Fruit fly (Drosophila melanogaster) whole organism, embryonic: ENCODE results near the gene bbg.

ENCODE experiments used
- Aef1 ChIP-seq: fragments of 200-800 bp; sonication (Bioruptor generic); IDR thresholded peaks from 3 replicates; pipeline ENCODE4 v1.3.6; 2022; ENCODE audit warnings: missing biosample characterization, missing genetic modification characterization
- CG10267 ChIP-seq: fragments of 200-800 bp; sonication (Bioruptor generic); optimal IDR thresholded peaks from 2 replicates; lab custom pipeline; 2018; ENCODE audit warnings: missing biosample characterization, mild to moderate bottlenecking, missing genetic modification characterization, moderate library complexity
- CG11504 ChIP-seq: fragments of 200-800 bp; sonication (Bioruptor generic); optimal IDR thresholded peaks from 3 replicates; lab custom pipeline; 2019; ENCODE audit warnings: missing biosample characterization, mild to moderate bottlenecking, missing genetic modification characterization, moderate library complexity
- CG12659 ChIP-seq: fragments of 200-800 bp; sonication (Bioruptor generic); optimal IDR thresholded peaks from 3 replicates; lab custom pipeline; 2017; ENCODE audit warnings: mild to moderate bottlenecking, missing biosample characterization, missing genetic modification reagents, missing genetic modification characterization
- CG13424 ChIP-seq: fragments of 200-800 bp; sonication (Bioruptor generic); optimal IDR thresholded peaks from 2 replicates; lab custom pipeline; 2019; ENCODE audit warnings: missing biosample characterization, mild to moderate bottlenecking, missing genetic modification characterization, moderate library complexity
- CG14050 ChIP-seq: fragments of 200-800 bp; sonication (Bioruptor generic); IDR thresholded peaks from 3 replicates; pipeline ENCODE4 v1.3.6; 2022; ENCODE audit warnings: missing biosample characterization, missing genetic modification characterization
- CG16813 ChIP-seq: fragments of 200-800 bp; sonication (Bioruptor generic); IDR thresholded peaks from 3 replicates; pipeline ENCODE4 v1.3.6; 2022; ENCODE audit warnings: missing biosample characterization, missing genetic modification characterization; ENCODE audit not compliant: partially characterized antibody
- CG17361 ChIP-seq: fragments of 200-800 bp; sonication (Bioruptor generic); IDR thresholded peaks from 3 replicates; pipeline ENCODE4 v1.3.6; 2022; ENCODE audit warnings: missing biosample characterization, missing genetic modification characterization
- CG17568 ChIP-seq: fragments of 200-800 bp; sonication (Bioruptor generic); optimal IDR thresholded peaks from 2 replicates; lab custom pipeline; 2018; ENCODE audit warnings: missing biosample characterization, mild to moderate bottlenecking, missing genetic modification characterization, moderate library complexity
- CG18619 ChIP-seq: fragments of 200-800 bp; sonication (Bioruptor generic); optimal IDR thresholded peaks from 3 replicates; lab custom pipeline; 2017; ENCODE audit warnings: missing biosample characterization, mild to moderate bottlenecking, missing genetic modification characterization
- CG31441 ChIP-seq: fragments of 200-800 bp; sonication (Bioruptor generic); IDR thresholded peaks from 2 replicates; pipeline ENCODE4 v1.3.6; 2022; ENCODE audit warnings: missing biosample characterization, missing genetic modification characterization
- CG33213 ChIP-seq: fragments of 200-800 bp; sonication (Bioruptor generic); optimal IDR thresholded peaks from 3 replicates; lab custom pipeline; 2016; ENCODE audit warnings: missing biosample characterization, missing genetic modification characterization
- CG3847 ChIP-seq: fragments of 200-800 bp; sonication (Bioruptor generic); IDR thresholded peaks from 2 replicates; pipeline ENCODE4 v1.3.6; 2022; ENCODE audit warnings: missing biosample characterization, missing genetic modification characterization
- CG42726 ChIP-seq: fragments of 200-800 bp; sonication (Bioruptor generic); IDR thresholded peaks from 2 replicates; pipeline ENCODE4 v1.3.6; 2022; ENCODE audit warnings: missing biosample characterization, missing genetic modification characterization; ENCODE audit not compliant: partially characterized antibody
- CG4617 ChIP-seq: fragments of 200-800 bp; sonication (Bioruptor generic); optimal IDR thresholded peaks from 3 replicates; lab custom pipeline; 2016; ENCODE audit warnings: missing biosample characterization, missing genetic modification characterization, borderline replicate concordance
- CG5180 ChIP-seq: fragments of 200-800 bp; sonication (Bioruptor generic); optimal IDR thresholded peaks from 3 replicates; lab custom pipeline; 2017; ENCODE audit warnings: missing biosample characterization, missing genetic modification characterization, mild to moderate bottlenecking, moderate library complexity, missing genetic modification reagents
- CG6683 ChIP-seq: fragments of 200-800 bp; sonication (Bioruptor generic); optimal IDR thresholded peaks from 2 replicates; lab custom pipeline; 2017; ENCODE audit warnings: missing biosample characterization, mild to moderate bottlenecking, missing genetic modification characterization, missing genetic modification reagents
- CG6791 ChIP-seq: fragments of 200-800 bp; sonication (Bioruptor generic); IDR thresholded peaks from 3 replicates; pipeline ENCODE4 v1.3.6; 2022; ENCODE audit warnings: missing biosample characterization, missing genetic modification characterization; ENCODE audit not compliant: partially characterized antibody
- CG8478 ChIP-seq: fragments of >200 bp; optimal IDR thresholded peaks from 2 replicates; lab custom pipeline; 2018
- CG9215 ChIP-seq: fragments of 200-800 bp; sonication (Bioruptor generic); IDR thresholded peaks from 2 replicates; pipeline ENCODE4 v1.3.6; 2022; ENCODE audit warnings: missing biosample characterization, missing genetic modification characterization
- CHES-1-like ChIP-seq: fragments of 200-800 bp; sonication (Bioruptor generic); optimal IDR thresholded peaks from 2 replicates; lab custom pipeline; 2016; ENCODE audit warnings: missing biosample characterization, missing genetic modification characterization
- CTCF ChIP-seq: fragments of 200-800 bp; sonication (Bioruptor generic); optimal IDR thresholded peaks from 2 replicates; lab custom pipeline; 2017; ENCODE audit warnings: missing biosample characterization, mild to moderate bottlenecking, missing genetic modification characterization, moderate library complexity
- Dek ChIP-seq: fragments of 200-800 bp; sonication (Bioruptor generic); optimal IDR thresholded peaks from 3 replicates; lab custom pipeline; 2019; ENCODE audit warnings: missing biosample characterization, mild to moderate bottlenecking, missing genetic modification characterization, moderate library complexity
- Dfd ChIP-seq, 2 experiments: fragments of >200 bp; optimal IDR thresholded peaks; 2 replicates each; lab custom pipeline; 2017; ENCODE audit warnings: missing biosample characterization in 2 of 2, missing genetic modification characterization in 2 of 2
- Doc3 ChIP-seq: fragments of 200-800 bp; sonication (Bioruptor generic); IDR thresholded peaks from 3 replicates; pipeline ENCODE4 v1.3.6; 2022; ENCODE audit warnings: missing biosample characterization, missing genetic modification characterization; ENCODE audit not compliant: partially characterized antibody
- Elba2 ChIP-seq: fragments of 200-800 bp; sonication (Bioruptor generic); optimal IDR thresholded peaks from 3 replicates; lab custom pipeline; 2016; ENCODE audit warnings: missing biosample characterization, missing genetic modification characterization
- Lhr ChIP-seq: fragments of 200-800 bp; sonication (Bioruptor generic); optimal IDR thresholded peaks from 3 replicates; lab custom pipeline; 2017; ENCODE audit warnings: mild to moderate bottlenecking, missing biosample characterization, missing genetic modification reagents, missing genetic modification characterization
- Nf-YC ChIP-seq: fragments of 200-800 bp; optimal IDR thresholded peaks from 3 replicates; lab custom pipeline; 2019; ENCODE audit warnings: missing biosample characterization, mild to moderate bottlenecking, missing genetic modification characterization, moderate library complexity
- Scr ChIP-seq: fragments of 200-800 bp; sonication (Bioruptor generic); IDR thresholded peaks from 2 replicates; pipeline ENCODE4 v1.3.6; 2022; ENCODE audit warnings: missing biosample characterization, missing genetic modification characterization; ENCODE audit not compliant: partially characterized antibody
- Vsx1 ChIP-seq: fragments of 200-800 bp; sonication (Bioruptor generic); optimal IDR thresholded peaks from 2 replicates; lab custom pipeline; 2017; ENCODE audit warnings: missing biosample characterization, mild to moderate bottlenecking, missing genetic modification characterization, missing genetic modification reagents
- ac ChIP-seq: fragments of 200-800 bp; sonication (Bioruptor generic); optimal IDR thresholded peaks from 3 replicates; lab custom pipeline; 2017; ENCODE audit warnings: missing biosample characterization, mild to moderate bottlenecking, missing genetic modification characterization
- chn ChIP-seq: fragments of 200-800 bp; sonication (Bioruptor generic); optimal IDR thresholded peaks from 2 replicates; lab custom pipeline; 2016; ENCODE audit warnings: missing biosample characterization, missing genetic modification characterization
- emc ChIP-seq: fragments of 200-800 bp; sonication (Bioruptor generic); optimal IDR thresholded peaks from 2 replicates; lab custom pipeline; 2016; ENCODE audit warnings: missing biosample characterization, missing genetic modification characterization
- fu2 ChIP-seq: fragments of 200-800 bp; sonication (Bioruptor generic); optimal IDR thresholded peaks from 2 replicates; lab custom pipeline; 2016; ENCODE audit warnings: missing biosample characterization, missing genetic modification characterization
- gcm ChIP-seq: fragments of 200-800 bp; sonication (Bioruptor generic); optimal IDR thresholded peaks from 2 replicates; lab custom pipeline; 2019; ENCODE audit warnings: missing biosample characterization, mild to moderate bottlenecking, missing genetic modification characterization, moderate library complexity
- gfzf ChIP-seq: fragments of 200-800 bp; sonication (Bioruptor generic); optimal IDR thresholded peaks from 2 replicates; lab custom pipeline; 2016; ENCODE audit warnings: missing biosample characterization, mild to moderate bottlenecking, missing genetic modification characterization, moderate library complexity
- grn ChIP-seq: fragments of 200-800 bp; sonication (Bioruptor generic); optimal IDR thresholded peaks from 3 replicates; lab custom pipeline; 2017; ENCODE audit warnings: missing biosample characterization, missing genetic modification characterization
- gt ChIP-seq: fragments of 200-800 bp; sonication (Bioruptor generic); IDR thresholded peaks from 2 replicates; pipeline ENCODE4 v1.3.6; 2022; ENCODE audit warnings: missing biosample characterization, missing genetic modification characterization
- hb ChIP-seq: fragments of 200-800 bp; sonication (Bioruptor generic); IDR thresholded peaks from 3 replicates; pipeline ENCODE4 v1.3.6; 2022; ENCODE audit warnings: missing biosample characterization, missing genetic modification characterization; ENCODE audit not compliant: partially characterized antibody
- knrl ChIP-seq: fragments of 200-800 bp; sonication (Bioruptor generic); IDR thresholded peaks from 3 replicates; pipeline ENCODE4 v1.3.6; 2022; ENCODE audit warnings: missing biosample characterization, missing genetic modification characterization; ENCODE audit not compliant: partially characterized antibody
- nerfin-2 ChIP-seq: fragments of 200-800 bp; sonication (Bioruptor generic); IDR thresholded peaks from 2 replicates; pipeline ENCODE4 v1.3.6; 2022; ENCODE audit warnings: missing biosample characterization, missing genetic modification characterization; ENCODE audit not compliant: partially characterized antibody
- pfk ChIP-seq: fragments of 200-800 bp; sonication (Bioruptor generic); optimal IDR thresholded peaks from 2 replicates; lab custom pipeline; 2018; ENCODE audit warnings: missing biosample characterization, mild to moderate bottlenecking, missing genetic modification characterization, moderate library complexity
- pros ChIP-seq: fragments of 200-800 bp; sonication (Bioruptor generic); optimal IDR thresholded peaks from 3 replicates; lab custom pipeline; 2019; ENCODE audit warnings: missing biosample characterization, mild to moderate bottlenecking, missing genetic modification characterization, moderate library complexity
- salm ChIP-seq: fragments of 200-800 bp; sonication (Bioruptor generic); optimal IDR thresholded peaks from 2 replicates; lab custom pipeline; 2018; ENCODE audit warnings: missing biosample characterization, mild to moderate bottlenecking, missing genetic modification characterization
- sd ChIP-seq: fragments of 200-800 bp; sonication (Bioruptor generic); optimal IDR thresholded peaks from 3 replicates; lab custom pipeline; 2018; ENCODE audit warnings: missing biosample characterization, mild to moderate bottlenecking, missing genetic modification characterization, moderate library complexity
- stwl ChIP-seq: fragments of 200-800 bp; sonication (Bioruptor generic); optimal IDR thresholded peaks from 3 replicates; lab custom pipeline; 2018; ENCODE audit warnings: missing biosample characterization, mild to moderate bottlenecking, missing genetic modification characterization, moderate library complexity
- tna ChIP-seq: fragments of 200-800 bp; sonication (Bioruptor generic); IDR thresholded peaks from 2 replicates; pipeline ENCODE4 v1.3.6; 2022; ENCODE audit warnings: missing biosample characterization, missing genetic modification characterization; ENCODE audit not compliant: partially characterized antibody
- vnd ChIP-seq: fragments of 200-800 bp; sonication (Bioruptor generic); IDR thresholded peaks from 3 replicates; pipeline ENCODE4 v1.3.6; 2022; ENCODE audit warnings: missing biosample characterization, missing genetic modification characterization; ENCODE audit not compliant: partially characterized antibody
- zen ChIP-seq: fragments of 200-800 bp; sonication (Bioruptor generic); optimal IDR thresholded peaks from 3 replicates; lab custom pipeline; 2018; ENCODE audit warnings: missing biosample characterization, mild to moderate bottlenecking, missing genetic modification characterization, moderate library complexity
- zfh1 ChIP-seq: fragments of 200-800 bp; sonication (Bioruptor generic); IDR thresholded peaks from 3 replicates; pipeline ENCODE4 v1.3.6; 2022; ENCODE audit warnings: missing biosample characterization, missing genetic modification characterization

bbg gene

DNA sequence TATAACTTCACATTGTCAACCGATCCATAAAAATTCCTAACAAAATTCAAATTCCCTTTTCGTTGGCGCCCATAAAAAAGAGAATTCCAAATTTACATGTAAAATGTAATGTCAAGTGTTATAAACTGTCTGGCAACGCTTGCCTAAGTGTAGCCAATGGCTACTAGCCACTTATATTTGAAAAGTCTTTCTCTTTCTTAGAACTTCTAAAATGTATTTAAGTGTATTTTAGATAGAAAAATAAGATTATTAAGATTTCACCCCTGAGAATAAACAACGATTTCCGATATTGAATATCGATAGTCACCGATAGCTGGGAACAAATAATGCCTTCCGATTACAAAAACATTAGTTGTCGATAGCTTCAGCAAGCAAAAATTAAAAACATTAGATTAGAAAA, 23.6 kb upstream of the bbg start, which contains the start of gene CG34039 (continued):
- TF ChIP-seq emc (GFP tag; lab: Kevin White, UChicago) (no peak), CG18619 (no peak), CTCF (GFP tag; lab: Kevin White, UChicago) (peak; percentile 74), CG42726 (GFP tag; lab: Robert Waterston, UW) (peak; percentile 74; the same call in 1 of the 2 replicates), CG17568 (GFP tag; lab: Kevin White, UChicago) (peak; percentile 9), vnd (GFP tag; lab: Robert Waterston, UW) (peak; percentile 94), Vsx1 (GFP tag; lab: Kevin White, UChicago) (no peak), Dfd (GFP tag; optimal IDR thresholded peaks at IDR 0.05; lab: Kevin White, UChicago) (no peak), CG33213 (GFP tag; lab: Kevin White, UChicago) (peak; percentile 31), CG5180 (GFP tag; lab: Kevin White, UChicago) (no peak), Nf-YC (peak; percentile 93), salm (tag; lab: Kevin White, UChicago) (no peak), knrl (peak; percentile 91; the same call in 2 of the 3 replicates), zen (peak; percentile 28), zfh1 (no peak), CG14050 (GFP tag; lab: Robert Waterston, UW) (no peak), Lhr (peak; percentile 90), nerfin-2 (peak; percentile 94), Aef1 (GFP tag; lab: Robert Waterston, UW) (no peak), CHES-1-like (GFP tag; lab: Kevin White, UChicago) (no peak), CG6683 (GFP tag; lab: Kevin White, UChicago) (no peak), CG10267 (tag; lab: Kevin White, UChicago) (peak; percentile 67), Dek (tag; lab: Kevin White, UChicago) (peak; percentile 15), CG8478 (lab: Kevin White, UChicago) (no peak), CG17361 (no peak), CG6791 (peak; percentile 95), gfzf (GFP tag; lab: Kevin White, UChicago) (peak; percentile 24), ac (GFP tag; lab: Kevin White, UChicago) (no peak), gt (GFP tag; lab: Robert Waterston, UW) (no peak), CG12659 (GFP tag; lab: Kevin White, UChicago) (peak; percentile 75), CG3847 (GFP tag; lab: Robert Waterston, UW) (peak; percentile 38), tna (GFP tag; lab: Robert Waterston, UW) (peak; percentile 93), Scr (peak; percentile 94), fu2 (GFP tag; lab: Kevin White, UChicago) (no peak), pros (GFP tag; lab: Kevin White, UChicago) (peak; percentile 67), sd (peak; percentile 65), CG4617 (peak; percentile 66), grn (GFP tag; lab: Kevin White, UChicago) (no peak), CG11504 (tag; lab: Kevin White, UChicago) (peak; percentile 44), Elba2 (GFP tag; lab: Kevin White, UChicago) (no peak), hb (GFP tag; lab: Robert Waterston, UW) (peak; percentile 94), stwl (peak; percentile 96), CG16813 (peak; percentile 93), Doc3 (GFP tag; lab: Robert Waterston, UW) (peak; percentile 96), chn (GFP tag; lab: Kevin White, UChicago) (no peak), pfk (GFP tag; lab: Kevin White, UChicago) (no peak), gcm (GFP tag; lab: Kevin White, UChicago) (peak; percentile 2), CG13424 (tag; lab: Kevin White, UChicago) (no peak), CG9215 (GFP tag; lab: Robert Waterston, UW) (no peak), CG31441 (GFP tag; lab: Robert Waterston, UW) (0 out of 2 replicates have a peak, but pooled peaks have one; percentile 21)
